Worm (Caenorhabditis elegans) whole organism, mixed stage, embryonic: ENCODE results near the gene dhs-14.

Experiments
- lsy-2 ChIP-seq: fragments of 150-350 bp; optimal IDR thresholded peaks from 2 replicates; lab custom pipeline; 2014; ENCODE audit warnings: missing biosample characterization, missing genetic modification characterization
- nhr-12 ChIP-seq: fragments of 150-350 bp; optimal IDR thresholded peaks from 2 replicates; lab custom pipeline; 2014; ENCODE audit warnings: missing biosample characterization, missing genetic modification characterization
- nhr-28 ChIP-seq: fragments of 150-350 bp; optimal IDR thresholded peaks from 2 replicates; lab custom pipeline; 2014; ENCODE audit warnings: missing biosample characterization, missing genetic modification characterization

DNA sequence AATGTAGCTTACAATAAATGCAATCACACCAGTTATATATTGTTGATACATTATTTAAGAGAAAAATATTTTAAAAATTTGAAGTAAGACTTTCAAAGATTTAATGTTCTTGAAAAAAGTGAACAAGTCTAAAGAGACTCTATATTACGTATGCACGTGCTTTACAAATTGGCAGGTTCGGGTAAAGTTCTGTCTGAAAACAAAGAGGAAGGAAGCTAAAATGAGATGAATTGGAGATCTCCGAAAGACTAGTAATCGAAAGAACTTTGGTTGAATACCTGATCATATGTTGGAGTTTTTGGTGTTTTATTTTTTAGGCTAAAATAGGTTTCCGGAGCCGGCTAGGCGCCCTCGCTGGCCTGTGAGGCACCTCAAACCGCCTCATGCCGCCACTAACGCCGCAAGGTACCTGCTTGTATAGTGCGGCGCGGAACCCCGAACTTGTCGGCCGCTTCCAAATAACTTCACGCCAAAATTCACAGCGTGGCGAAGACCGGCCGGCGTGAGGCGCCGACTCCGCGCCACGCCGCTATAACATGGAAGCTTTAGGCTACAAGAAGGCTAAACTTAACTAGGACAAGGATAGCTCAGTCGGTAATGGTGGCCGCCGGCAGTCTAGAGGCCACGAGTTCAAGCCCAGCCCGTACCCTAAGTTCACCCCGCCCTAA is 7.6 kb downstream of the dhs-14 start, which contains the start of gene srx-28:
- no peak for TF ChIP-seq nhr-28 (tag; lab: Kevin White, UChicago)
- no peak for TF ChIP-seq lsy-2
- no peak for TF ChIP-seq nhr-12 (tag; lab: Kevin White, UChicago)
